Worm (Caenorhabditis elegans): ENCODE results near the gene nas-28.

DNA sequence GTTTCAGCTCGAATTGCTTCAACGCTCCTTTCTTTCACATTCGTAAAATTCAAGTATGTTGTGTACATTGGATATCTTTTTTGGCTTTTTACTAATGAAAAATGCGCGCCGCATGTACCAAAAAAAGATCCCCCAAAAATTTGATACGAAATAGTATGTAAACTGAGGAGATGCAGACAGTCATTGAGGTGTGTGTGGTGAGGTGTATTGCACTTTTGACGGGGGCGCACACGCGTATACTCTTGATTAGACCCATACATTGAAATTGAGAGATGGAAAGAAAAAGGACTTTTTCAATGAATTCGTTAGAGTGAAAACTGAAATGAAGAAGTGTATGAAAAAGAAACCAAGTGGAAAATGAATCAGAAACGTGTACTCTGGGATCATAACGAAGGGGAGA is 38.4 kb upstream of the nas-28 start:
- TF ChIP-seq hmg-4 (GFP tag; optimal IDR thresholded peaks at IDR 0.05) (no peak), tra-4 (tag; optimal IDR thresholded peaks at IDR 0.05) (no peak), hmbx-1 (tag; optimal IDR thresholded peaks at IDR 0.05) (no peak), ets-7 (tag; optimal IDR thresholded peaks at IDR 0.05) (no peak), ama-1 (optimal IDR thresholded peaks at IDR 0.05) (no peak), hnd-1 (tag; optimal IDR thresholded peaks at IDR 0.05) (no peak), flt-1 (GFP tag; IDR thresholded peaks at IDR 0.05) (no peak), B0310.2 (tag; optimal IDR thresholded peaks at IDR 0.05) (no peak), tbx-11 (GFP tag; IDR thresholded peaks at IDR 0.05) (no peak)
